Worm (Caenorhabditis elegans): ENCODE measurements around the gene col-19.

ce11 chrX:382692-383091 lies 38.8 kb upstream of the col-19 start, which contains the start of gene ife-2:
- no peak for TF ChIP-seq unc-39 (tag; optimal IDR thresholded peaks at IDR 0.05)
- no peak for TF ChIP-seq ces-1 (GFP tag; optimal IDR thresholded peaks at IDR 0.05)
- TF ChIP-seq madf-9 (GFP tag; conservative IDR thresholded peaks at IDR 0.05), result no peak
- no peak for TF ChIP-seq php-3 (GFP tag; IDR thresholded peaks at IDR 0.05)
- TF ChIP-seq nhr-25 (tag; optimal IDR thresholded peaks at IDR 0.05; ENCODE audit: borderline replicate concordance, insufficient read depth), result no peak

Measured in whole organism, L4 larva.